Fruit fly (Drosophila melanogaster) whole organism, embryonic: ENCODE measurements around the gene UGP.

ENCODE experiments used
- Awh ChIP-seq: fragments of 200-800 bp; sonication (Bioruptor generic); IDR thresholded peaks from 2 replicates; pipeline ENCODE4, ENCODE4 v1.3.6; 2022; ENCODE audit warnings: missing biosample characterization, missing genetic modification characterization
- CG11398 ChIP-seq: fragments of 200-800 bp; sonication (Bioruptor generic); optimal IDR thresholded peaks from 2 replicates; lab custom pipeline; 2016; ENCODE audit warnings: missing biosample characterization, missing genetic modification characterization
- CG11456 ChIP-seq: fragments of 200-800 bp; sonication (Bioruptor generic); IDR thresholded peaks from 3 replicates; pipeline ENCODE4 v1.3.6; 2022; ENCODE audit warnings: missing biosample characterization, missing genetic modification characterization
- CG12942 ChIP-seq: fragments of 200-800 bp; sonication (Bioruptor generic); optimal IDR thresholded peaks from 3 replicates; lab custom pipeline; 2016; ENCODE audit warnings: missing biosample characterization, missing genetic modification characterization
- CG14860 ChIP-seq: fragments of 200-800 bp; sonication (Bioruptor generic); IDR thresholded peaks from 3 replicates; pipeline ENCODE4 v1.3.6; 2022; ENCODE audit warnings: missing biosample characterization, missing genetic modification characterization; ENCODE audit not compliant: partially characterized antibody
- CG14965 ChIP-seq: fragments of 200-800 bp; sonication (Bioruptor generic); optimal IDR thresholded peaks from 2 replicates; lab custom pipeline; 2016; ENCODE audit warnings: missing biosample characterization, missing genetic modification characterization, borderline replicate concordance
- CG1529 ChIP-seq: fragments of 200-800 bp; sonication (Bioruptor generic); optimal IDR thresholded peaks from 3 replicates; lab custom pipeline; 2018; ENCODE audit warnings: missing biosample characterization, missing genetic modification characterization
- CG15696 ChIP-seq: fragments of 200-800 bp; sonication (Bioruptor generic); optimal IDR thresholded peaks from 2 replicates; lab custom pipeline; 2019; ENCODE audit warnings: missing biosample characterization, mild to moderate bottlenecking, missing genetic modification characterization, moderate library complexity
- CG16815 ChIP-seq: fragments of 200-800 bp; sonication (Bioruptor generic); optimal IDR thresholded peaks from 3 replicates; lab custom pipeline; 2017; ENCODE audit warnings: missing biosample characterization, mild to moderate bottlenecking, missing genetic modification characterization
- CG17328 ChIP-seq: fragments of 200-800 bp; sonication (Bioruptor generic); IDR thresholded peaks from 2 replicates; pipeline ENCODE4 v1.3.6; 2022; ENCODE audit warnings: missing biosample characterization, missing genetic modification characterization
- CG17359 ChIP-seq: fragments of 200-800 bp; sonication (Bioruptor generic); optimal IDR thresholded peaks from 3 replicates; lab custom pipeline; 2018; ENCODE audit warnings: missing biosample characterization, mild to moderate bottlenecking, missing genetic modification characterization, moderate library complexity
- CG18599 ChIP-seq: fragments of 200-800 bp; sonication (Bioruptor generic); optimal IDR thresholded peaks from 3 replicates; lab custom pipeline; 2017; ENCODE audit warnings: missing biosample characterization, missing genetic modification characterization, mild to moderate bottlenecking, moderate library complexity, missing genetic modification reagents
- CG30431 ChIP-seq: fragments of 200-800 bp; sonication (Bioruptor generic); optimal IDR thresholded peaks from 2 replicates; lab custom pipeline; 2017; ENCODE audit warnings: missing biosample characterization, missing genetic modification characterization
- CG3163 ChIP-seq: fragments of 200-800 bp; sonication (Bioruptor generic); optimal IDR thresholded peaks from 3 replicates; lab custom pipeline; 2016; ENCODE audit warnings: missing biosample characterization, missing genetic modification characterization
- CG33213 ChIP-seq: fragments of 200-800 bp; sonication (Bioruptor generic); optimal IDR thresholded peaks from 3 replicates; lab custom pipeline; 2016; ENCODE audit warnings: missing biosample characterization, missing genetic modification characterization
- CG6254 ChIP-seq: fragments of 200-800 bp; sonication (Bioruptor generic); optimal IDR thresholded peaks from 3 replicates; lab custom pipeline; 2017; ENCODE audit warnings: mild to moderate bottlenecking, missing biosample characterization, missing genetic modification reagents, missing genetic modification characterization
- CG6272 ChIP-seq: fragments of 200-800 bp; sonication (Bioruptor generic); IDR thresholded peaks from 2 replicates; pipeline ENCODE4 v1.3.6; 2022; ENCODE audit warnings: missing biosample characterization, missing genetic modification characterization
- CG7745 ChIP-seq: fragments of 200-800 bp; sonication (Bioruptor generic); optimal IDR thresholded peaks from 2 replicates; lab custom pipeline; 2018; ENCODE audit warnings: missing biosample characterization, mild to moderate bottlenecking, missing genetic modification characterization, moderate library complexity
- CG8478 ChIP-seq: fragments of >200 bp; optimal IDR thresholded peaks from 2 replicates; lab custom pipeline; 2018
- CG9817 ChIP-seq: fragments of 200-800 bp; sonication (Bioruptor generic); optimal IDR thresholded peaks from 2 replicates; lab custom pipeline; 2018; ENCODE audit warnings: missing biosample characterization, mild to moderate bottlenecking, missing genetic modification characterization, moderate library complexity
- Dp ChIP-seq: fragments of 200-800 bp; sonication (Bioruptor generic); optimal IDR thresholded peaks from 2 replicates; lab custom pipeline; 2018; ENCODE audit warnings: missing biosample characterization, mild to moderate bottlenecking, missing genetic modification characterization, moderate library complexity
- Fer2 ChIP-seq: fragments of 200-800 bp; sonication (Bioruptor generic); optimal IDR thresholded peaks from 2 replicates; lab custom pipeline; 2018; ENCODE audit warnings: missing biosample characterization, mild to moderate bottlenecking, missing genetic modification characterization, moderate library complexity
- HLH3B ChIP-seq: fragments of 200-800 bp; sonication (Bioruptor generic); IDR thresholded peaks from 2 replicates; pipeline ENCODE4 v1.3.6; 2022; ENCODE audit warnings: missing biosample characterization, missing genetic modification characterization
- Rfx ChIP-seq: fragments of 200-800 bp; sonication (Bioruptor generic); IDR thresholded peaks from 2 replicates; pipeline ENCODE4 v1.3.6; 2022; ENCODE audit warnings: missing biosample characterization, missing genetic modification characterization
- Sin3A ChIP-seq: fragments of >200 bp; optimal IDR thresholded peaks from 2 replicates; lab custom pipeline; 2018
- ab ChIP-seq: fragments of 200-800 bp; sonication (Bioruptor generic); optimal IDR thresholded peaks from 2 replicates; lab custom pipeline; 2016; ENCODE audit warnings: missing biosample characterization, missing genetic modification characterization
- ap ChIP-seq: fragments of 200-800 bp; sonication (Bioruptor generic); IDR thresholded peaks from 2 replicates; pipeline ENCODE4 v1.3.6; 2022; ENCODE audit warnings: missing biosample characterization, missing genetic modification characterization
- btn ChIP-seq: fragments of 200-800 bp; sonication (Bioruptor generic); optimal IDR thresholded peaks from 2 replicates; lab custom pipeline; 2016; ENCODE audit warnings: missing biosample characterization, missing genetic modification characterization
- cad ChIP-seq: fragments of >200 bp; optimal IDR thresholded peaks from 2 replicates; lab custom pipeline; 2017; ENCODE audit warnings: missing biosample characterization, missing genetic modification characterization
- chinmo ChIP-seq: fragments of 200-800 bp; sonication (Bioruptor generic); IDR thresholded peaks from 4 replicates; pipeline ENCODE4 v1.3.6; 2022; ENCODE audit warnings: missing biosample characterization, missing genetic modification characterization; ENCODE audit not compliant: partially characterized antibody
- chn ChIP-seq: fragments of 200-800 bp; sonication (Bioruptor generic); optimal IDR thresholded peaks from 2 replicates; lab custom pipeline; 2016; ENCODE audit warnings: missing biosample characterization, missing genetic modification characterization
- crol ChIP-seq: fragments of 200-800 bp; sonication (Bioruptor generic); IDR thresholded peaks from 2 replicates; pipeline ENCODE4 v1.3.6; 2022; ENCODE audit warnings: missing biosample characterization, missing genetic modification characterization
- disco-r ChIP-seq: fragments of 200-800 bp; sonication (Bioruptor generic); optimal IDR thresholded peaks from 2 replicates; lab custom pipeline; 2016; ENCODE audit warnings: missing biosample characterization, missing genetic modification characterization
- emc ChIP-seq: fragments of 200-800 bp; sonication (Bioruptor generic); optimal IDR thresholded peaks from 2 replicates; lab custom pipeline; 2016; ENCODE audit warnings: missing biosample characterization, missing genetic modification characterization
- eve ChIP-seq, 2 experiments: fragments of >200 bp; optimal IDR thresholded peaks; 2 replicates each; lab custom pipeline; 2017; ENCODE audit warnings: missing biosample characterization in 2 of 2, missing genetic modification characterization in 2 of 2
- grn ChIP-seq: fragments of 200-800 bp; sonication (Bioruptor generic); optimal IDR thresholded peaks from 3 replicates; lab custom pipeline; 2017; ENCODE audit warnings: missing biosample characterization, missing genetic modification characterization
- gt ChIP-seq: fragments of 200-800 bp; sonication (Bioruptor generic); IDR thresholded peaks from 2 replicates; pipeline ENCODE4 v1.3.6; 2022; ENCODE audit warnings: missing biosample characterization, missing genetic modification characterization
- her ChIP-seq: fragments of 200-800 bp; sonication (Bioruptor generic); optimal IDR thresholded peaks from 2 replicates; lab custom pipeline; 2016; ENCODE audit warnings: missing biosample characterization, missing genetic modification characterization
- lov ChIP-seq, 2 experiments: fragments of 200-800 bp in 1 of 2; fragments of >200 bp in 1 of 2; sonication (Bioruptor generic) in 1 of 2; IDR thresholded peaks in 1 of 2; optimal IDR thresholded peaks in 1 of 2; 2 replicates in 1 of 2; 3 replicates in 1 of 2; pipeline versions ENCODE4 v1.3.6 to Lab custom; 2017 to 2022; ENCODE audit warnings: missing biosample characterization in 1 of 2, missing genetic modification characterization in 1 of 2
- mirr ChIP-seq: fragments of 200-800 bp; sonication (Bioruptor generic); optimal IDR thresholded peaks from 3 replicates; lab custom pipeline; 2018; ENCODE audit warnings: missing biosample characterization, mild to moderate bottlenecking, missing genetic modification characterization
- phol ChIP-seq: fragments of 200-800 bp; sonication (Bioruptor generic); optimal IDR thresholded peaks from 3 replicates; lab custom pipeline; 2018; ENCODE audit warnings: missing biosample characterization, mild to moderate bottlenecking, missing genetic modification characterization, moderate library complexity
- repo ChIP-seq: fragments of 200-800 bp; sonication (Bioruptor generic); optimal IDR thresholded peaks from 2 replicates; lab custom pipeline; 2016; ENCODE audit warnings: missing biosample characterization, missing genetic modification characterization
- ro ChIP-seq: fragments of 200-800 bp; sonication (Bioruptor generic); IDR thresholded peaks from 2 replicates; pipeline ENCODE4 v1.3.6; 2022; ENCODE audit warnings: missing biosample characterization, missing genetic modification characterization
- shn ChIP-seq: fragments of 200-800 bp; sonication (Bioruptor generic); optimal IDR thresholded peaks from 3 replicates; lab custom pipeline; 2016; ENCODE audit warnings: missing biosample characterization, missing genetic modification characterization
- stc ChIP-seq: fragments of 200-800 bp; sonication (Bioruptor generic); IDR thresholded peaks from 2 replicates; pipeline ENCODE4 v1.3.6; 2022; ENCODE audit warnings: missing biosample characterization, missing genetic modification characterization
- tin ChIP-seq: fragments of 200-800 bp; sonication (Bioruptor generic); optimal IDR thresholded peaks from 3 replicates; lab custom pipeline; 2016; ENCODE audit warnings: missing biosample characterization, missing genetic modification characterization
- tna ChIP-seq: fragments of 200-800 bp; sonication (Bioruptor generic); IDR thresholded peaks from 2 replicates; pipeline ENCODE4 v1.3.6; 2022; ENCODE audit warnings: missing biosample characterization, missing genetic modification characterization; ENCODE audit not compliant: partially characterized antibody
- zen2 ChIP-seq: fragments of 200-800 bp; sonication (Bioruptor generic); IDR thresholded peaks from 3 replicates; pipeline ENCODE4 v1.3.6; 2022; ENCODE audit warnings: missing biosample characterization, missing genetic modification characterization; ENCODE audit not compliant: partially characterized antibody
- zfh2 ChIP-seq: fragments of 200-800 bp; sonication (Bioruptor generic); optimal IDR thresholded peaks from 2 replicates; lab custom pipeline; 2016; ENCODE audit warnings: missing biosample characterization, missing genetic modification characterization

Gene UGP

DNA sequence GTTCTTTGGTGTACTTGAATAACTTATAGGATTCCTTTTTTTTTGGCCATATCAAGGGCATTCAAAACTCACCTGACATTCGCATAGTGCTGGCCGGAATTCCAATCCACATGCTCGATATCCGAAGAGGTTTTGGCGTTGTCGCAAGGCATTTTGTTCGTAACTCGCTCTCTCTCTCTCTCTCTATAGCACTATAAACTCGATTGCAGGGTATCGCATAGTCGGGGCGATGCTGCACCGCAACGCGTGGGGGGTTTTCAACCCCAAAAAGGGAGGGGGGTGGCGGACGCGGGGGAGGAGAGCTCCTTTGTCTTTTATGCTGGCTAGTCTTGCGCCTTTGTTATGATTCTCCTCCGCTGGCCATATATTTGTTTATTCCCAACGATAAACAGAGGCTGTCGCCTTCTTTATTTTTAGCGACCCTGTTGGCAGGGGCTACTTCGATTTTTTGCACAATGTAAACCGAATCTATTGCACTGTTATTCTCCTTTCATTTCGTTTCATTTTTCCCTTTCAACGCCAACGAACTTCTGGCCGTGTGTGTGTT lies 39.8 kb upstream of the UGP start (continued):
- TF ChIP-seq CG9817 (no peak), CG12942 (GFP tag; lab: Kevin White, UChicago) (no peak), CG16815 (no peak), CG17328 (GFP tag; lab: Robert Waterston, UW) (no peak), btn (GFP tag; lab: Kevin White, UChicago) (no peak), Fer2 (no peak), Awh (GFP tag; lab: Robert Waterston, UW) (no peak), CG14860 (GFP tag; lab: Robert Waterston, UW) (no peak), her (GFP tag; lab: Kevin White, UChicago) (no peak), CG1529 (no peak), eve (GFP tag; optimal IDR thresholded peaks at IDR 0.05; lab: Kevin White, UChicago) (no peak), CG11398 (no peak), CG15696 (tag; lab: Kevin White, UChicago) (no peak), CG14965 (GFP tag; lab: Kevin White, UChicago) (no peak), CG6254 (GFP tag; lab: Kevin White, UChicago) (no peak), gt (no peak)

DNA sequence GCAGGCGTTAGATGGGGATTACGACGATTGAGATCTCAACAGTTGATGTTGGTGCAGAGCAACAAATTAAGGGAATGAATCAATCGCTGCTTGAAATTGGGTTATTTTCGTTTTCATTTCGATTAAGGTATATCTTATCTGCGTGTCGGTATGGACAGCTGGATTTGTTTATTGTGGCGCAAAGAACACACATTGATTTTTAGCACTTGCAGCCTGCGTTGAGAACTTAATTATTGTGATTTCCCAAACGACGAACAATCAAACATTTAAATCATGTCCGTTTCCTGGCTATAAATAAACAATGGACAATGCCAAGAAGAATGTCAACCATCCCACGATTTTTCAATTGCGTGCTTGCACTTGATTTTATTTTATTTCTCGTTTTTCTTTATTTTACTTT lies 39.3 kb upstream of the UGP start:
- TF ChIP-seq Rfx (GFP tag; lab: Robert Waterston, UW) (0 out of 2 replicates have a peak, but pooled peaks have one; percentile 1), mirr (peak; percentile 21), eve (GFP tag; optimal IDR thresholded peaks at IDR 0.05; lab: Kevin White, UChicago) (peak in 1 of 2 experiments; percentile 64), chinmo (GFP tag; lab: Robert Waterston, UW) (0 out of 4 replicates have a peak, but pooled peaks have one; percentile 48), emc (GFP tag; lab: Kevin White, UChicago) (no peak), CG18599 (GFP tag; lab: Kevin White, UChicago) (no peak)

DNA sequence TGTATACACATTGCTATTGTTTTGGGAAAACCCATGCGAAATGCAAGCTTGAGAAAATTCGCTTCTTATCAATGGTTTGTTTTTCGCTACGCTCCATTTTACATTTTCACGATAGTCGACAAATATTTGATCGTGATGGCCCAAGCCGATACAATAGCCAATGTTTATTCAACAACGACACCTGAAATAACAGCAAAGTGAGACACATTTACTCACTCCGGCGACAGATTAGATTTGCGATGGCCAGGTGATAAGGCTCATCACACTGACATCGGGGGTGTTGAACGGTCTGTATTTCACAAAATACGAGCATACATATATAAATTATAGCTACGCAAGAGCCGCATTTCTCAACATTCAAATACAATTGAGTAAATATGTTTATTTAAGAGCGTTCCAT lies 38.4 kb upstream of the UGP start:
- TF ChIP-seq CG33213 (peak; percentile 75), Sin3A (lab: Kevin White, UChicago) (no peak), CG8478 (lab: Kevin White, UChicago) (no peak), disco-r (GFP tag; lab: Kevin White, UChicago) (no peak), CG30431 (GFP tag; lab: Kevin White, UChicago) (no peak), CG6272 (GFP tag; lab: Robert Waterston, UW) (no peak), shn (no peak), crol (GFP tag; lab: Robert Waterston, UW) (no peak), CG17359 (tag; lab: Kevin White, UChicago) (peak; percentile 78), Dp (GFP tag; lab: Kevin White, UChicago) (no peak), CG3163 (GFP tag; lab: Kevin White, UChicago) (no peak), CG7745 (no peak), stc (peak; percentile 53; the same call in 1 of the 2 replicates), tna (GFP tag; lab: Robert Waterston, UW) (no peak), zen2 (GFP tag; lab: Robert Waterston, UW) (no peak), lov (optimal IDR thresholded peaks at IDR 0.05; lab: Kevin White, UChicago) (no peak), lov (GFP tag; IDR thresholded peaks at IDR 0.05; lab: Robert Waterston, UW) (peak; percentile 62; the same call in 1 of the 3 replicates), repo (peak; percentile 41), tin (GFP tag; lab: Kevin White, UChicago) (peak; percentile 24), phol (no peak), grn (peak; percentile 94), zfh2 (GFP tag; lab: Kevin White, UChicago) (peak; percentile 16), CG11456 (no peak; the same call in 2 of the 3 replicates), ap (GFP tag; lab: Robert Waterston, UW) (no peak), CG6254 (GFP tag; lab: Kevin White, UChicago) (peak; percentile 34), ab (GFP tag; lab: Kevin White, UChicago) (no peak), cad (no peak), chn (GFP tag; lab: Kevin White, UChicago) (no peak), ro (no peak), HLH3B (GFP tag; lab: Robert Waterston, UW) (peak; percentile 51; the same call in 1 of the 2 replicates)
